Worm (Caenorhabditis elegans): ENCODE results near the gene srb-16.

DNA sequence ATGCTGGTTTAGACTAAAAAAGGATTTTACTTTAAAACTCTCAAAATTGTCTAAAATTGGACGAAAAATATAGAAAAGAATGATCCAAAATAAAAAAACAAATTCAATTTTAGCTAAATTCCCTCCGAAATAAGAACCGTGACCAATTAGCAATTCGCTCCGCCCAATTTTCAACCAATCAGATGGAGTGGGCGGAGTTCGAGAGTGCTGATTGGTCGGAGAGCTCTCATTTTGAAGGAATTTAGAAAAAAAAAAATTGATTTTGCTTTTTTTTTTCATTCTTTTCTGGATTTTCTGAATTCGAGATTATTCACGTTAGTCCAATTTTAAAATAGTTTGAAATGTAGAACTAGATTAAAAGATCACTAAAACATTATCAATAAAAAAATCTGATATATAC, 51.7 kb downstream of the srb-16 start:
- TF ChIP-seq ztf-11 (tag; optimal IDR thresholded peaks at IDR 0.05) (no peak), blmp-1 (tag; optimal IDR thresholded peaks at IDR 0.05) (no peak), elt-3 (tag; optimal IDR thresholded peaks at IDR 0.05) (no peak), unc-62 (GFP tag; optimal IDR thresholded peaks at IDR 0.05) (no peak), mep-1 (tag; optimal IDR thresholded peaks at IDR 0.05) (no peak), nhr-76 (tag; optimal IDR thresholded peaks at IDR 0.05) (no peak), zip-8 (tag; optimal IDR thresholded peaks at IDR 0.05) (no peak)

Data from whole organism, mixed stage, embryonic.